Worm (Caenorhabditis elegans): Measurements from ENCODE around the gene K10G4.3.

The K10G4.3 gene

DNA sequence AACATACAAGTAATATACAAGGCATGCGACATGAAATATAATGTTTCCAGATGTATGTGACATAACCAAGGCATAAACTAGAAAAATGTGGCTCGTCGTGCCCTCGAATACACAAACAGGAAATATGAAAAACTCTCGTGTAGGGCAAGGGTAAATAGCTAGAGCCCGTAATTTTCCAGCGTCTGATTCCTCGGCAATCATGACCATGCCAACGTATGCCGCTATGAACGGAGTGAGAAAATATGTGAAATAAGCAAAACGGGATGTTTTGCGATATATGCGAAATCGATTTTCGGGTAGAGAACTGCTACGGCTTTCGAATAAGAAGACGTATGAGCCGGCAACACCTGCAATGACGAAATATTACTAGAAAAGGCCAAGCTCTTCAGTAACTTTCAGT lies 39.4 kb downstream of the K10G4.3 start, which contains the start of gene scl-25:
scl-25 (plus strand) TSS at position 301 of the 400 bp plus-strand sequence.
- TF ChIP-seq dao-5 (tag; optimal IDR thresholded peaks at IDR 0.05): no peak
- TF ChIP-seq him-1 (tag; optimal IDR thresholded peaks at IDR 0.05): no peak
- TF ChIP-seq W03F9.2 (tag; optimal IDR thresholded peaks at IDR 0.05): no peak

DNA sequence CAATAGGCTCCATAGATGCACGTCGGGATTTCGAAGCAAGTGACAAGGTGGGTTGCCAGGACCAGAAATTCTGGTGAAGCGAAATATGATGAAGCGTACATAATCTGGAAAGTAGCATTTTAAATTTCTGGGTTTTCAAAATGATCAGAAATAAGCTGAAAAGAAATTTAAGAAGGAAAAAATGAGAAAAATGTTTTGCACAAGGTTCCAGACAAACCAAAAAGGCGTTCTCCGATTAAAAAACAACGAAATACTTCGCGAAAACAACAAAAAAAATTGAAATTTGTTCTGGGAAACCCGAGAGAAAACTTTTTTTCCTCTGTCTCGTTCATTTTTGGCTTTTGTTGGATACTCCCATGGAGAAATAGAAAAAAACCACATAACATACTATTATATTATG lies 41.5 kb downstream of the K10G4.3 start, which contains the start of gene srh-252:
srh-252 (minus strand) TSS at position 101 of the 400 bp plus-strand sequence.
- TF ChIP-seq W03F9.2 (tag; optimal IDR thresholded peaks at IDR 0.05) (no peak), him-1 (tag; optimal IDR thresholded peaks at IDR 0.05) (no peak), dao-5 (tag; optimal IDR thresholded peaks at IDR 0.05) (no peak)

DNA sequence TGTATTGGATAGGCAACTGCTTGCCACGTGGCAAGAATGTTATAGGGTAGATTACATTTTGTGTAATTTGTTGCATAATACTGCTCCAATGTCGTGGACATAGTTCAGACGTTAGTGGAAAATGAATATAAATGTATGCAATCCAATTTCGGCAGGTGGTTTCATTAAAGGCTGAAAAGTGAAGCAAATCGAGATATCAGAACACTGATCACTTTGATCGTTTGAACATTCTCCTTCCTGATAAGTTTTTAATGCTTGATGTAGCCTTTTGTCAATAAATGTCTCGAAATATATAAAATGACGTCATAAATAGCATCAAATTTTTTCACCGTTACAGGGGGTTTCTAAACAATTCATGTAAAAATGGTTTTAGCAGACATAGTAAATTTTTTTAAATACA lies 44.4 kb downstream of the K10G4.3 start, which contains the start of gene srh-109:
srh-109 (minus strand) TSS at position 101 of the 400 bp plus-strand sequence.
- TF ChIP-seq W03F9.2 (tag; optimal IDR thresholded peaks at IDR 0.05) (no peak), dao-5 (tag; optimal IDR thresholded peaks at IDR 0.05) (no peak), him-1 (tag; optimal IDR thresholded peaks at IDR 0.05) (no peak)

DNA sequence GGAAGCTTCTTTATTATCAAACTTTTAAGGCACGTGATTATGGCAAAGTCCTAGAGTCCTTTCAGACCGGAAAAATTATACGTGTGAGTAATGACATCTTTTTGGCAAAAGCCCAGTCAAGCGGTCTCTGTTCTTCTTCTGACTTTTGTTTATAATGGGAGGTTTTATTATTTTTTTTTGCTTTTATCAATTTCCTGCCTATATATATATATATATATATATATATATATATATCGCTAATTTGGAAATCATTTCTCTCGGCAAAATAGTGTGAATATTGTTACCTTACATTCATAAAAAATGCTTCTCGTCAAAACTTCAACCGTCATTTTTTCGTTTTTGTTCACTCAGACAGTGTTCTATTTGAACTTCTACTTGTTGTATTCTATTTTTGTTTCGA lies 47.1 kb downstream of the K10G4.3 start, which contains the start of gene srbc-62:
srbc-62 (plus strand) TSS at position 301 of the 400 bp plus-strand sequence.
- TF ChIP-seq dao-5 (tag; optimal IDR thresholded peaks at IDR 0.05) (no peak), him-1 (tag; optimal IDR thresholded peaks at IDR 0.05) (no peak), W03F9.2 (tag; optimal IDR thresholded peaks at IDR 0.05) (no peak)

DNA sequence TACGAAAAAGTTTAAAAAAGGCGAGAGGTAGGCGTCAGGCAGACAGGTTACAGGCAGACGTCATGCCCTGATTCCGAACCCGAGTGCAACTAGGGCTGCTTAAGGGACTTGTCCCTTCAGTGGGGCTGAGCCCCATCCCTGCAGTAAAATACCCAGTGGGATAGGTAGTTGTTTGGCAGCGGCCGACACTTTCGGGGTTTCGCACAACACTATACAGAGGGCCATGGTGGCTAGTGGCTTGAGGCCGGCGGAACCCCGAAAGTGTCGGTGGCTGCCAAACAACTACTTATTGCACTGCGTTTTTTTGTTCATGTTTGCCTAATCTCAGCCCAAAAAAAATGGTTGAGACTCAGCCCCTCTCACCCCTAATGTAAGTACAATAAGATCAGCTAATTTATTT lies 49.2 kb downstream of the K10G4.3 start:
- TF ChIP-seq W03F9.2 (tag; optimal IDR thresholded peaks at IDR 0.05): no peak
- no peak for TF ChIP-seq him-1 (tag; optimal IDR thresholded peaks at IDR 0.05)
- TF ChIP-seq dao-5 (tag; optimal IDR thresholded peaks at IDR 0.05): no peak
